Fruit fly (Drosophila melanogaster): Measurements from ENCODE around the gene Unc50.

The Unc50 gene

DNA sequence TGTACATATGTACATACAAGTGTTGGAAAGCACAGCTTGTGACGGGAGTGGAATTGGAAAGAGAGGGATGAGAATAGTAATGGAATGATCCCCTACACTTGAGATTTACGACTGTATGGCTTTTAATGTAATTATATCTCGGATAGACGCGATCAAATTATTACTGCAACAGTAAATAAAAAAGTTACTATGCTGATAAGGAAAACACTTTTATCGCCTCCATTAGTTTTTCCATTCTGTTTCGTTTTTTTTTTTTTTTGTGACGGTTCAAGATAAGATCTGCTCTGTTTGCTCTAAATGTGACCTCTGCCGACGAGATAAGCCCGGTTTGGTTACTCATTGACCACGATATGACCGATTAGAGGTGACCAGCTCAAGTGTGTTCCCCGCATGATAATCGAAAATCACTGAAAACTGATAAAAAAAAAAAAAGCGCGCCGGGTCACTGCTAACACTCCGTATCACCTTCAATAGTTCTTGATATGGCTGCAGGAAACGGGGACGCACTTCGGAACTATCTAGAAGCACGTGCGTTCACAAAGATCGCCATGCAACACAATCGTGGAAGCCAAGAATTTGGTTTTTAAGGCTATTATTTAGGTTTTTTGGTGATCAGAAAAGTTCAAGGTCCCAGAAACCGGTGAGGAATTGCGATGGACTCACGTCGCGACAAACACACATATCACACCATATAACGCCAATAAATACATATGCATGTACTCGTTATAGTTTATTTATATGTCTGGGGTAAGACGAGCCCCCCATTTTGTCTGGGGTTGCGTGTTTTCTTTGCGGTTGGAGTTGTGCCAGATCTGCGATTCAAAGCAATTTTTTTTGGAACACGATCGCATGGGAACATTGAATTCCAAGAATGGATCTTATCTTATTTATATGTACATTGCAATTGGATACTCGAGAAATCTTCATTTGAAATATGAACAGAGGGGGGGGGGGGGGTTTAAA, 5.6 kb downstream of the Unc50 start, which contains the start of gene p:
p (minus strand) TSS at position 156 of the 963 bp plus-strand sequence.
- TF ChIP-seq CG32121 (GFP tag; IDR thresholded peaks at IDR 0.05) (no peak), CG4496 (GFP tag; IDR thresholded peaks at IDR 0.05) (peak; percentile 42; the same call in 1 of the 3 replicates), Pif1B (GFP tag; optimal IDR thresholded peaks at IDR 0.05) (peak; percentile 16), CG10348 (GFP tag; IDR thresholded peaks at IDR 0.05) (no peak), rn (GFP tag; IDR thresholded peaks at IDR 0.05) (no peak), CG8301 (tag; optimal IDR thresholded peaks at IDR 0.05) (peak; percentile 49), CG15710 (tag; optimal IDR thresholded peaks at IDR 0.05) (peak; percentile 46), CG9948 (tag; optimal IDR thresholded peaks at IDR 0.05) (peak; percentile 46), CG8159 (tag; optimal IDR thresholded peaks at IDR 0.05) (peak; percentile 58), CG12605 (GFP tag; IDR thresholded peaks at IDR 0.05) (peak; percentile 50; the same call in 1 of the 2 replicates), Pif1A (GFP tag; optimal IDR thresholded peaks at IDR 0.05) (peak; percentile 37), fd96Ca (GFP tag; IDR thresholded peaks at IDR 0.05) (no peak), gl (tag; optimal IDR thresholded peaks at IDR 0.05) (peak; percentile 20), CG34367 (tag; optimal IDR thresholded peaks at IDR 0.05) (peak; percentile 40), CG13204 (GFP tag; optimal IDR thresholded peaks at IDR 0.05) (no peak), CG14655 (GFP tag; optimal IDR thresholded peaks at IDR 0.05) (peak; percentile 53), EcR (GFP tag; optimal IDR thresholded peaks at IDR 0.05) (no peak), CG17806 (tag; optimal IDR thresholded peaks at IDR 0.05) (peak; percentile 49), Ets98B (GFP tag; IDR thresholded peaks at IDR 0.05) (peak; percentile 56), Snoo (tag; optimal IDR thresholded peaks at IDR 0.05) (no peak), D1 (tag; optimal IDR thresholded peaks at IDR 0.05) (peak; percentile 17)

DNA sequence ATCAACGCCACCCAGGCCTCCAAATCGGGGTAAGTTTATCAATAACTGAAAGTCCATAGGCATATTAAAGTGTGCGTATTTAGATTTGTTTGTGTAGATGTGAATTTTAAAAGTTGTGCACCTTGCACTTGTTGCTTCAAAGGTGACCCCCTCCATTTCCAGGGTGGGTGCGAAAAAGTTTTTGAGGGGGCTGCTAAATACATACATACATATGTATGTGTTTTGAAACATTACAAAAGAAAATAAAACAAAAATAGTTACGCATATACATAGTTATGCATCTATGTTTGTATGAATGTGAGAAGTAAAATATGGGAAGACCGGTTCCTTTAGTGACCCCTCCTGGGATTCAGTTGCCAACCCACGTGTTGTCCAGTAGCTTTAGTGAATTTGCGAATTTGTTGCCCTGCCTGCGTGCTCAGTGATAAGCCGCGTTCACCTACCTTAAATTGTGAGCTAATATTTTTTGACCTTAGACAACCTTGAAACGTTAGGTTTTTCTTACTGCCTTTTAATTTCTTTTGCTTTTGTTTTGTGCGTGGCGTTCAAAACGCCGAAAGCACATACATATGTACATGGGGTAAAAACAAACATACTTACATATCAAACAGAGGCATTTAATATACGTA, 6.4 kb downstream of the Unc50 start:
- TF ChIP-seq Snoo (tag; optimal IDR thresholded peaks at IDR 0.05) (no peak), fd96Ca (GFP tag; IDR thresholded peaks at IDR 0.05) (peak; percentile 58; the same call in 2 of the 3 replicates), CG4496 (GFP tag; IDR thresholded peaks at IDR 0.05) (peak; percentile 47; the same call in 1 of the 3 replicates), CG8159 (tag; optimal IDR thresholded peaks at IDR 0.05) (no peak), Ets98B (GFP tag; IDR thresholded peaks at IDR 0.05) (peak; percentile 51), EcR (GFP tag; optimal IDR thresholded peaks at IDR 0.05) (peak; percentile 19), D1 (tag; optimal IDR thresholded peaks at IDR 0.05) (no peak), CG9948 (tag; optimal IDR thresholded peaks at IDR 0.05) (no peak), CG15710 (tag; optimal IDR thresholded peaks at IDR 0.05) (no peak), Pif1A (GFP tag; optimal IDR thresholded peaks at IDR 0.05) (peak; percentile 9), Pif1B (GFP tag; optimal IDR thresholded peaks at IDR 0.05) (no peak), CG10348 (GFP tag; IDR thresholded peaks at IDR 0.05) (no peak), CG34367 (tag; optimal IDR thresholded peaks at IDR 0.05) (no peak), CG14655 (GFP tag; optimal IDR thresholded peaks at IDR 0.05) (no peak), CG12605 (GFP tag; IDR thresholded peaks at IDR 0.05) (no peak; the same call in 1 of the 2 replicates), gl (tag; optimal IDR thresholded peaks at IDR 0.05) (no peak), CG17806 (tag; optimal IDR thresholded peaks at IDR 0.05) (no peak), CG8301 (tag; optimal IDR thresholded peaks at IDR 0.05) (no peak), CG32121 (GFP tag; IDR thresholded peaks at IDR 0.05) (peak; percentile 56; the same call in 1 of the 2 replicates)

dm6 chr3R:8669029-8669707, 7.2 kb downstream of the Unc50 start:
- peak; percentile 92 for TF ChIP-seq rn (GFP tag; IDR thresholded peaks at IDR 0.05)
- TF ChIP-seq CG15710 (tag; optimal IDR thresholded peaks at IDR 0.05): peak; percentile 97
- peak; percentile 96 for TF ChIP-seq gl (tag; optimal IDR thresholded peaks at IDR 0.05)
- TF ChIP-seq CG9948 (tag; optimal IDR thresholded peaks at IDR 0.05): peak; percentile 98
- TF ChIP-seq Snoo (tag; optimal IDR thresholded peaks at IDR 0.05): peak; percentile 97
- peak; percentile 97 for TF ChIP-seq fd96Ca (GFP tag; IDR thresholded peaks at IDR 0.05)
- TF ChIP-seq EcR (GFP tag; optimal IDR thresholded peaks at IDR 0.05): peak; percentile 45
- TF ChIP-seq CG17806 (tag; optimal IDR thresholded peaks at IDR 0.05): peak; percentile 98
- TF ChIP-seq CG32121 (GFP tag; IDR thresholded peaks at IDR 0.05): peak; percentile 97
- peak; percentile 99 for TF ChIP-seq Ets98B (GFP tag; IDR thresholded peaks at IDR 0.05)
- TF ChIP-seq CG34367 (tag; optimal IDR thresholded peaks at IDR 0.05): peak; percentile 98
- TF ChIP-seq CG8301 (tag; optimal IDR thresholded peaks at IDR 0.05): peak; percentile 99
- TF ChIP-seq CG4496 (GFP tag; IDR thresholded peaks at IDR 0.05): peak; percentile 99
- peak; percentile 99 for TF ChIP-seq Pif1A (GFP tag; optimal IDR thresholded peaks at IDR 0.05)
- peak; percentile 98 for TF ChIP-seq CG14655 (GFP tag; optimal IDR thresholded peaks at IDR 0.05)
- peak; percentile 94 for TF ChIP-seq CG13204 (GFP tag; optimal IDR thresholded peaks at IDR 0.05)
- TF ChIP-seq Pif1B (GFP tag; optimal IDR thresholded peaks at IDR 0.05): peak; percentile 99
- peak; percentile 98 for TF ChIP-seq CG8159 (tag; optimal IDR thresholded peaks at IDR 0.05)
- peak; percentile 89 for TF ChIP-seq CG10348 (GFP tag; IDR thresholded peaks at IDR 0.05)
- TF ChIP-seq D1 (tag; optimal IDR thresholded peaks at IDR 0.05): peak; percentile 86
- peak; percentile 98 for TF ChIP-seq CG12605 (GFP tag; IDR thresholded peaks at IDR 0.05)

Data from whole organism, pupa.